Worm (Caenorhabditis elegans) whole organism, L3 larva: ENCODE data around the gene DH11.5.
A peak's percentile ranks its signal among the peaks of the same experiment; 100 is the strongest.

ENCODE experiments used
- R02D3.7 ChIP-seq: fragments of 150-350 bp; optimal IDR thresholded peaks from 2 replicates; lab custom pipeline; 2014; ENCODE audit warnings: missing biosample characterization, missing genetic modification characterization
- ZK546.5 ChIP-seq: sonication (generic microtip); optimal IDR thresholded peaks from 2 replicates; lab custom pipeline; 2017; ENCODE audit warnings: missing biosample characterization, missing genetic modification characterization
- aly-2 ChIP-seq: fragments of 150-350 bp; optimal IDR thresholded peaks from 2 replicates; lab custom pipeline; 2014; ENCODE audit warnings: missing biosample characterization, missing genetic modification characterization
- ama-1 ChIP-seq: fragments of 150-350 bp; optimal IDR thresholded peaks from 2 replicates; lab custom pipeline; 2018
- ceh-16 ChIP-seq: sonication (generic microtip); optimal IDR thresholded peaks from 2 replicates; lab custom pipeline; 2017; ENCODE audit warnings: missing biosample characterization, missing genetic modification characterization
- ceh-82 ChIP-seq: fragments of 150-350 bp; optimal IDR thresholded peaks from 2 replicates; lab custom pipeline; 2014; ENCODE audit warnings: missing biosample characterization, missing genetic modification characterization
- ceh-9 ChIP-seq: sonication (generic microtip); optimal IDR thresholded peaks from 2 replicates; lab custom pipeline; 2018; ENCODE audit warnings: missing biosample characterization, missing genetic modification characterization
- daf-12 ChIP-seq: fragments of 150-350 bp; optimal IDR thresholded peaks from 2 replicates; lab custom pipeline; 2014; ENCODE audit warnings: missing biosample characterization, missing genetic modification reagents, missing genetic modification characterization
- elt-1 ChIP-seq: fragments of 150-350 bp; optimal IDR thresholded peaks from 2 replicates; lab custom pipeline; 2014; ENCODE audit warnings: missing biosample characterization, missing genetic modification characterization
- elt-2 ChIP-seq: sonication (generic microtip); optimal IDR thresholded peaks from 2 replicates; lab custom pipeline; 2016; ENCODE audit warnings: missing genetic modification reagents, mild to moderate bottlenecking, missing genetic modification characterization, missing compliant biosample characterization
- elt-3 ChIP-seq, 3 experiments: fragments of 150-350 bp in 1 of 3; sonication (generic microtip) in 2 of 3; optimal IDR thresholded peaks; 2 replicates in 2 of 3; 4 replicates in 1 of 3; lab custom pipeline; 2014 to 2017; ENCODE audit warnings: missing biosample characterization in 3 of 3, missing genetic modification characterization in 3 of 3
- fkh-10 ChIP-seq: sonication (generic microtip); optimal IDR thresholded peaks from 2 replicates; lab custom pipeline; 2017; ENCODE audit warnings: missing biosample characterization, missing genetic modification reagents, missing genetic modification characterization
- fkh-2 ChIP-seq: fragments of 150-350 bp; optimal IDR thresholded peaks from 2 replicates; lab custom pipeline; 2014; ENCODE audit warnings: missing biosample characterization, missing genetic modification reagents, missing genetic modification characterization
- hmg-11 ChIP-seq: sonication (generic microtip); optimal IDR thresholded peaks from 2 replicates; lab custom pipeline; 2016; ENCODE audit warnings: missing genetic modification characterization, missing compliant biosample characterization
- jun-1 ChIP-seq: fragments of 150-350 bp; optimal IDR thresholded peaks from 2 replicates; lab custom pipeline; 2014; ENCODE audit warnings: missing biosample characterization, missing genetic modification reagents, missing genetic modification characterization
- lin-15B ChIP-seq: fragments of 150-350 bp; optimal IDR thresholded peaks from 2 replicates; lab custom pipeline; 2014; ENCODE audit warnings: missing biosample characterization, missing genetic modification characterization
- lin-39 ChIP-seq: fragments of 150-350 bp; optimal IDR thresholded peaks from 2 replicates; lab custom pipeline; 2018; ENCODE audit warnings: missing biosample characterization, missing genetic modification reagents, missing genetic modification characterization
- lsy-12 ChIP-seq: sonication (generic microtip); optimal IDR thresholded peaks from 2 replicates; lab custom pipeline; 2016; ENCODE audit warnings: mild to moderate bottlenecking, missing genetic modification characterization, missing compliant biosample characterization
- mdl-1 ChIP-seq: fragments of 150-350 bp; optimal IDR thresholded peaks from 2 replicates; lab custom pipeline; 2014; ENCODE audit warnings: missing biosample characterization, missing genetic modification characterization
- nhr-11 ChIP-seq: fragments of 150-350 bp; optimal IDR thresholded peaks from 2 replicates; lab custom pipeline; 2014; ENCODE audit warnings: missing biosample characterization, missing genetic modification characterization
- nhr-237 ChIP-seq: fragments of 150-350 bp; optimal IDR thresholded peaks from 2 replicates; lab custom pipeline; 2014; ENCODE audit warnings: missing biosample characterization, missing genetic modification characterization
- nhr-25 ChIP-seq: sonication (generic microtip); optimal IDR thresholded peaks from 2 replicates; lab custom pipeline; 2017; ENCODE audit warnings: missing biosample characterization, missing genetic modification characterization
- nhr-43 ChIP-seq: sonication (generic microtip); optimal IDR thresholded peaks from 2 replicates; lab custom pipeline; 2016; ENCODE audit warnings: mild to moderate bottlenecking, missing genetic modification characterization, missing compliant biosample characterization; ENCODE audit not compliant: poor library complexity, severe bottlenecking
- nhr-67 ChIP-seq: fragments of 150-350 bp; optimal IDR thresholded peaks from 2 replicates; lab custom pipeline; 2014; ENCODE audit warnings: missing biosample characterization, missing genetic modification characterization
- nhr-76 ChIP-seq: fragments of 150-350 bp; sonication (generic microtip); optimal IDR thresholded peaks from 5 replicates; lab custom pipeline; 2014; ENCODE audit warnings: missing biosample characterization, missing genetic modification characterization
- pqm-1 ChIP-seq: fragments of 150-350 bp; optimal IDR thresholded peaks from 2 replicates; lab custom pipeline; 2017; ENCODE audit warnings: missing biosample characterization, missing genetic modification characterization, inconsistent platforms
- sea-2 ChIP-seq: fragments of 150-350 bp; sonication (generic microtip); optimal IDR thresholded peaks from 4 replicates; lab custom pipeline; 2014; ENCODE audit warnings: missing biosample characterization, missing genetic modification reagents, missing genetic modification characterization
- skn-1 ChIP-seq: fragments of 150-350 bp; optimal IDR thresholded peaks from 2 replicates; lab custom pipeline; 2014; ENCODE audit warnings: missing biosample characterization, missing genetic modification characterization
- snpc-4 ChIP-seq: fragments of 150-350 bp; optimal IDR thresholded peaks from 2 replicates; lab custom pipeline; 2014; ENCODE audit warnings: missing biosample characterization, missing genetic modification characterization
- tbx-2 ChIP-seq: sonication (generic microtip); optimal IDR thresholded peaks from 2 replicates; lab custom pipeline; 2016; ENCODE audit warnings: mild to moderate bottlenecking, missing genetic modification characterization, missing compliant biosample characterization
- unc-39 ChIP-seq: sonication (generic microtip); optimal IDR thresholded peaks from 4 replicates; lab custom pipeline; 2017; ENCODE audit warnings: missing biosample characterization, missing genetic modification characterization
- unc-62 ChIP-seq: fragments of 150-350 bp; sonication (generic microtip); optimal IDR thresholded peaks from 4 replicates; lab custom pipeline; 2014; ENCODE audit warnings: missing biosample characterization, missing genetic modification reagents, missing genetic modification characterization
- zag-1 ChIP-seq: fragments of 150-350 bp; optimal IDR thresholded peaks from 2 replicates; lab custom pipeline; 2014; ENCODE audit warnings: missing biosample characterization, missing genetic modification characterization
- ztf-11 ChIP-seq: fragments of 150-350 bp; optimal IDR thresholded peaks from 2 replicates; lab custom pipeline; 2014; ENCODE audit warnings: missing biosample characterization, missing genetic modification characterization

DH11.5 gene

ce11 chrII:8028246-8028694, 51.9 kb downstream of the DH11.5 start (continued):
- TF ChIP-seq hmg-11 (peak; percentile 98), nhr-43 (tag; lab: Kevin White, UChicago) (peak; percentile 73), nhr-76 (tag; lab: Kevin White, UChicago) (no peak), nhr-25 (peak; percentile 50), elt-3 (tag; optimal IDR thresholded peaks at IDR 0.05; lab: Kevin White, UChicago) (no peak), skn-1 (tag; lab: Kevin White, UChicago) (peak; percentile 60), ceh-16 (tag; lab: Kevin White, UChicago) (no peak), sea-2 (peak; percentile 5), snpc-4 (tag; lab: Kevin White, UChicago) (peak; percentile 81), elt-1 (tag; lab: Kevin White, UChicago) (no peak), aly-2 (tag; lab: Kevin White, UChicago) (no peak)

- TF ChIP-seq snpc-4 (tag; lab: Kevin White, UChicago), result no peak
- no peak for TF ChIP-seq nhr-25
- no peak for TF ChIP-seq lin-15B (tag; lab: Kevin White, UChicago)
- TF ChIP-seq tbx-2 (tag; lab: Kevin White, UChicago), result no peak
- TF ChIP-seq sea-2, result no peak
- no peak for TF ChIP-seq elt-2 (tag; lab: Kevin White, UChicago)
- TF ChIP-seq zag-1 (tag; lab: Kevin White, UChicago), result no peak
- TF ChIP-seq ztf-11 (tag; lab: Kevin White, UChicago), result no peak
- TF ChIP-seq skn-1 (tag; lab: Kevin White, UChicago), result no peak
- TF ChIP-seq pqm-1 (tag; lab: Kevin White, UChicago), result no peak
- TF ChIP-seq fkh-10, result no peak
- no peak for TF ChIP-seq lin-39 (tag; lab: Kevin White, UChicago)
- TF ChIP-seq ama-1 (lab: Kevin White, UChicago), result no peak
- no peak for TF ChIP-seq nhr-237 (tag; lab: Kevin White, UChicago)
- TF ChIP-seq fkh-2, result no peak
- TF ChIP-seq jun-1 (tag; lab: Kevin White, UChicago), result no peak
Measured at ce11 chrII:8028730-8029129, 52.3 kb downstream of the DH11.5 start.

ce11 chrII:8032657-8033056, 56.2 kb downstream of the DH11.5 start, which contains the start of gene nrf-6:
TSS of gene nrf-6 (minus strand) at chrII:8032708.
- no peak for TF ChIP-seq fkh-10
- TF ChIP-seq nhr-67, result no peak
- TF ChIP-seq nhr-11 (tag; lab: Kevin White, UChicago), result no peak
- TF ChIP-seq ztf-11 (tag; lab: Kevin White, UChicago), result no peak
- TF ChIP-seq lin-39 (tag; lab: Kevin White, UChicago), result no peak
- no peak for TF ChIP-seq unc-62 (GFP tag; lab: Kevin White, UChicago)
- TF ChIP-seq elt-2 (tag; lab: Kevin White, UChicago), result peak; percentile 87
- no peak for TF ChIP-seq R02D3.7 (tag; lab: Kevin White, UChicago)
- no peak for TF ChIP-seq hmg-11
- no peak for TF ChIP-seq elt-3 (tag; optimal IDR thresholded peaks at IDR 0.05; lab: Kevin White, UChicago)
- TF ChIP-seq ceh-9 (tag; lab: Kevin White, UChicago), result no peak
- TF ChIP-seq fkh-2, result no peak
- TF ChIP-seq unc-39 (tag; lab: Kevin White, UChicago), result no peak
- peak; percentile 62 for TF ChIP-seq pqm-1 (tag; lab: Kevin White, UChicago)
- TF ChIP-seq, all 47 proteins: peak for 2

ce11 chrII:8034008-8034407, 57.6 kb downstream of the DH11.5 start:
- TF ChIP-seq daf-12 (tag; lab: Kevin White, UChicago) (no peak), elt-2 (tag; lab: Kevin White, UChicago) (peak; percentile 52)

DNA sequence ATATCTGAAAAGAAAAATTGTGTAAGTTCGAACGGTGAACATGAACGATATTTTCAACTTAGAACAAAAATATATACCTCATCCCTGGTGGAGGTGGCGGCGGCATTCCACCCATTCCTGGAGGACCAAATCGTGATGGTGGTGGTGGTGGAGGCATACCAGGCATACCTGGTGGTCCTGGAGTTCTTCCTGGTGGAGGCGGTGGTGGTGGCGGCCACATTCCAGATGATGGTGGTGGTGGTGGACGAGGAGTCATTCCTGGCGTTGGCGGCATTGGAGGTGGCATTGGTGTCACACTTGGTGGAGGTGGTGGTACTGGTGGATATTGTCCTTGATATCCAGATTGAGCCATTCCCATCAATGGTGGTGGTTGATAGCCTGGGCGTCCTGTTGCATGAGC, 58.2 kb downstream of the DH11.5 start:
- TF ChIP-seq nhr-67 (no peak), pqm-1 (tag; lab: Kevin White, UChicago) (no peak), ZK546.5 (no peak), lin-15B (tag; lab: Kevin White, UChicago) (no peak)
- TF ChIP-seq, all 47 proteins: peak for 0

DNA sequence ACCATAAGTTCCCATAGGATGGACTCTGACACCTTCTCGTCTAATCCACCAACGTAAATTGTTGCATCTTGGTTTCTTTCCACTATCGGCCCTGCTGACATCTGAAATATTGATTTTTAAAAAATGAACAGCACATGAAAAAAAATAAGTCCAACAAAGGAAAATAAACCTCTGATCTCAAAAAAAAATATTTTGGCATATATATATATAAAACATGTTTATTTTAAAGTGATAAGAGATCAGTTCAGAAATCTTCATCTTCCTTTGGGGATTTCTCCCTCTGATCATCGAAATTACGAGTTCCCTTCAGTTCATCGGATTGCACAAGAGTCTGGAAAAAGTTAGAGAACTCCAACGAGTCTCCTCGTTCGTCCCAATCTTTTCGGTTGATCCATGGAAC, 59.3 kb downstream of the DH11.5 start, which contains the start of gene sap-49:
Gene sap-49, minus strand, starts transcription at position 101 of the 400 bp plus-strand sequence.
- TF ChIP-seq lin-15B (tag; lab: Kevin White, UChicago) (no peak), zag-1 (tag; lab: Kevin White, UChicago) (no peak), fkh-10 (no peak), skn-1 (tag; lab: Kevin White, UChicago) (no peak), ceh-82 (tag; lab: Kevin White, UChicago) (no peak), hmg-11 (no peak), nhr-237 (tag; lab: Kevin White, UChicago) (no peak), aly-2 (tag; lab: Kevin White, UChicago) (no peak), ceh-16 (tag; lab: Kevin White, UChicago) (no peak), unc-39 (tag; lab: Kevin White, UChicago) (no peak), nhr-11 (tag; lab: Kevin White, UChicago) (no peak), ama-1 (lab: Kevin White, UChicago) (no peak), mdl-1 (tag; lab: Kevin White, UChicago) (no peak), unc-62 (GFP tag; lab: Kevin White, UChicago) (no peak), sea-2 (no peak), lsy-12 (tag; lab: Kevin White, UChicago) (no peak), nhr-25 (no peak)
